Worm (Caenorhabditis elegans) whole organism, L2 larva: Measurements from ENCODE around the gene R04D3.4.

ENCODE experiments used
- C34F6.9 ChIP-seq: fragments of 150-350 bp; optimal IDR thresholded peaks from 2 replicates; lab custom pipeline; 2014; ENCODE audit warnings: missing biosample characterization, missing genetic modification characterization
- F13H6.1 ChIP-seq: sonication (generic microtip); optimal IDR thresholded peaks from 2 replicates; lab custom pipeline; 2016; ENCODE audit warnings: missing genetic modification characterization, missing compliant biosample characterization
- R02D3.7 ChIP-seq: fragments of 150-350 bp; optimal IDR thresholded peaks from 2 replicates; lab custom pipeline; 2014; ENCODE audit warnings: missing biosample characterization, missing genetic modification characterization
- Y55F3AM.14 ChIP-seq: fragments of 200-800 bp; sonication (Bioruptor generic); optimal IDR thresholded peaks from 2 replicates; lab custom pipeline; 2018; ENCODE audit warnings: mild to moderate bottlenecking, missing genetic modification characterization, missing compliant biosample characterization
- ZK546.5 ChIP-seq: sonication (generic microtip); optimal IDR thresholded peaks from 2 replicates; lab custom pipeline; 2017; ENCODE audit warnings: missing biosample characterization, missing genetic modification characterization
- alr-1 ChIP-seq: fragments of 150-350 bp; optimal IDR thresholded peaks from 2 replicates; lab custom pipeline; 2014; ENCODE audit warnings: missing biosample characterization, missing genetic modification characterization
- ama-1 ChIP-seq: fragments of 150-350 bp; optimal IDR thresholded peaks from 2 replicates; lab custom pipeline; 2018; ENCODE audit warnings: inconsistent platforms
- blmp-1 ChIP-seq: sonication (generic microtip); optimal IDR thresholded peaks from 2 replicates; lab custom pipeline; 2017; ENCODE audit warnings: missing genetic modification characterization, mild to moderate bottlenecking, missing compliant biosample characterization, antibody characterized with exemption, moderate library complexity; ENCODE audit not compliant: insufficient read depth
- ceh-16 ChIP-seq: fragments of 150-350 bp; optimal IDR thresholded peaks from 2 replicates; lab custom pipeline; 2014; ENCODE audit warnings: missing biosample characterization, missing genetic modification characterization
- ceh-82 ChIP-seq: fragments of 150-350 bp; optimal IDR thresholded peaks from 2 replicates; lab custom pipeline; 2014; ENCODE audit warnings: missing biosample characterization, missing genetic modification characterization
- crh-2 ChIP-seq: sonication (generic microtip); optimal IDR thresholded peaks from 2 replicates; lab custom pipeline; 2017; ENCODE audit warnings: missing biosample characterization, missing genetic modification characterization
- dmd-4 ChIP-seq: sonication (generic microtip); optimal IDR thresholded peaks from 2 replicates; lab custom pipeline; 2017; ENCODE audit warnings: missing biosample characterization, missing genetic modification characterization
- egl-27 ChIP-seq: sonication (generic microtip); optimal IDR thresholded peaks from 3 replicates; lab custom pipeline; 2017; ENCODE audit warnings: missing biosample characterization, missing genetic modification reagents, missing genetic modification characterization
- elt-1 ChIP-seq: fragments of 150-350 bp; optimal IDR thresholded peaks from 2 replicates; lab custom pipeline; 2014; ENCODE audit warnings: missing biosample characterization, missing genetic modification characterization
- elt-3 ChIP-seq: sonication (generic microtip); optimal IDR thresholded peaks from 2 replicates; lab custom pipeline; 2017; ENCODE audit warnings: missing biosample characterization, missing genetic modification characterization
- fos-1 ChIP-seq: fragments of 150-350 bp; optimal IDR thresholded peaks from 2 replicates; lab custom pipeline; 2014; ENCODE audit warnings: missing biosample characterization, missing genetic modification characterization
- gmeb-1 ChIP-seq: fragments of 150-350 bp; optimal IDR thresholded peaks from 2 replicates; lab custom pipeline; 2014; ENCODE audit warnings: missing biosample characterization, missing genetic modification characterization
- lin-13 ChIP-seq: fragments of 150-350 bp; optimal IDR thresholded peaks from 2 replicates; lab custom pipeline; 2014; ENCODE audit warnings: missing biosample characterization, missing genetic modification reagents, missing genetic modification characterization
- lin-39 ChIP-seq: fragments of 150-350 bp; optimal IDR thresholded peaks from 2 replicates; lab custom pipeline; 2014; ENCODE audit warnings: missing biosample characterization, missing genetic modification reagents, missing genetic modification characterization
- lsy-2 ChIP-seq, 2 experiments: fragments of 150-350 bp in 1 of 2; sonication (generic microtip) in 1 of 2; optimal IDR thresholded peaks; 2 replicates each; lab custom pipeline; 2014 to 2017; ENCODE audit warnings: missing biosample characterization in 2 of 2, missing genetic modification characterization in 2 of 2
- mab-5 ChIP-seq: fragments of 150-350 bp; optimal IDR thresholded peaks from 2 replicates; lab custom pipeline; 2014; ENCODE audit warnings: missing biosample characterization, missing genetic modification characterization
- mbf-1 ChIP-seq: sonication (generic microtip); optimal IDR thresholded peaks from 2 replicates; lab custom pipeline; 2017; ENCODE audit warnings: missing biosample characterization, missing genetic modification characterization
- mdl-1 ChIP-seq, 2 experiments: fragments of 150-350 bp in 1 of 2; sonication (generic microtip) in 1 of 2; optimal IDR thresholded peaks; 2 replicates each; lab custom pipeline; 2017; ENCODE audit warnings: missing biosample characterization in 2 of 2, missing genetic modification characterization in 2 of 2
- nhr-10 ChIP-seq: sonication (generic microtip); optimal IDR thresholded peaks from 2 replicates; lab custom pipeline; 2017; ENCODE audit warnings: missing biosample characterization, missing genetic modification characterization
- nhr-11 ChIP-seq: fragments of 150-350 bp; optimal IDR thresholded peaks from 2 replicates; lab custom pipeline; 2014; ENCODE audit warnings: missing biosample characterization, missing genetic modification characterization
- nhr-12 ChIP-seq: fragments of 150-350 bp; optimal IDR thresholded peaks from 2 replicates; lab custom pipeline; 2014; ENCODE audit warnings: missing biosample characterization, missing genetic modification characterization
- nhr-129 ChIP-seq: fragments of 150-350 bp; optimal IDR thresholded peaks from 2 replicates; lab custom pipeline; 2014; ENCODE audit warnings: missing biosample characterization, missing genetic modification characterization
- nhr-21 ChIP-seq: fragments of 150-350 bp; optimal IDR thresholded peaks from 2 replicates; lab custom pipeline; 2014; ENCODE audit warnings: missing biosample characterization, missing genetic modification characterization
- nhr-237 ChIP-seq: fragments of 150-350 bp; optimal IDR thresholded peaks from 2 replicates; lab custom pipeline; 2014; ENCODE audit warnings: missing biosample characterization, missing genetic modification characterization
- nhr-25 ChIP-seq: fragments of 150-350 bp; sonication (generic microtip); optimal IDR thresholded peaks from 3 replicates; lab custom pipeline; 2014; ENCODE audit warnings: missing biosample characterization, missing genetic modification characterization
- nhr-6 ChIP-seq: fragments of 150-350 bp; optimal IDR thresholded peaks from 2 replicates; lab custom pipeline; 2014; ENCODE audit warnings: missing biosample characterization, missing genetic modification characterization
- nhr-77 ChIP-seq: fragments of 150-350 bp; optimal IDR thresholded peaks from 2 replicates; lab custom pipeline; 2014; ENCODE audit warnings: missing biosample characterization, missing genetic modification characterization
- peb-1 ChIP-seq: fragments of 150-350 bp; optimal IDR thresholded peaks from 2 replicates; lab custom pipeline; 2014; ENCODE audit warnings: missing biosample characterization, missing genetic modification characterization
- sem-4 ChIP-seq: fragments of 150-350 bp; optimal IDR thresholded peaks from 2 replicates; lab custom pipeline; 2014; ENCODE audit warnings: missing biosample characterization, missing genetic modification reagents, missing genetic modification characterization
- skn-1 ChIP-seq: sonication (generic microtip); optimal IDR thresholded peaks from 2 replicates; lab custom pipeline; 2017; ENCODE audit warnings: missing biosample characterization, missing genetic modification characterization
- sma-9 ChIP-seq, 2 experiments: fragments of 150-350 bp in 1 of 2; sonication (generic microtip) in 1 of 2; optimal IDR thresholded peaks; 2 replicates each; lab custom pipeline; 2014 to 2016; ENCODE audit warnings: missing genetic modification characterization in 2 of 2, mild to moderate bottlenecking in 1 of 2, missing biosample characterization in 1 of 2, missing compliant biosample characterization in 1 of 2, missing genetic modification reagents in 1 of 2, moderate library complexity in 1 of 2
- snpc-4 ChIP-seq: fragments of 150-350 bp; optimal IDR thresholded peaks from 2 replicates; lab custom pipeline; 2014; ENCODE audit warnings: missing biosample characterization, missing genetic modification characterization
- unc-55 ChIP-seq: fragments of 150-350 bp; sonication (generic microtip); optimal IDR thresholded peaks from 3 replicates; lab custom pipeline; 2014; ENCODE audit warnings: missing biosample characterization, missing genetic modification reagents, missing genetic modification characterization
- unc-62 ChIP-seq: fragments of 150-350 bp; optimal IDR thresholded peaks from 2 replicates; lab custom pipeline; 2014; ENCODE audit warnings: missing biosample characterization, missing genetic modification reagents, missing genetic modification characterization
- ztf-11 ChIP-seq: sonication (generic microtip); optimal IDR thresholded peaks from 2 replicates; lab custom pipeline; 2017; ENCODE audit warnings: missing biosample characterization, missing genetic modification characterization

The R04D3.4 gene

ce11 chrX:13288715-13289114 is at the start of gene R04D3.4:
TSS of gene R04D3.4 (minus strand) at chrX:13288815.
- TF ChIP-seq mdl-1 (tag; optimal IDR thresholded peaks at IDR 0.05; lab: Kevin White, UChicago) (no peak), gmeb-1 (tag; lab: Kevin White, UChicago) (no peak), sem-4 (no peak), nhr-77 (no peak), ama-1 (lab: Kevin White, UChicago) (no peak), nhr-25 (no peak), blmp-1 (tag; lab: Kevin White, UChicago) (no peak), nhr-129 (tag; lab: Kevin White, UChicago) (no peak), R02D3.7 (tag; lab: Kevin White, UChicago) (no peak), unc-62 (GFP tag; lab: Kevin White, UChicago) (no peak), snpc-4 (no peak), lin-13 (GFP tag; lab: Kevin White, UChicago) (no peak), ZK546.5 (no peak), egl-27 (tag; lab: Kevin White, UChicago) (no peak), nhr-12 (no peak), elt-1 (tag; lab: Kevin White, UChicago) (no peak)

- TF ChIP-seq nhr-6 (tag; lab: Kevin White, UChicago) = no peak
Observed at ce11 chrX:13337728-13338127, 49.1 kb upstream of the R04D3.4 start, which contains the start of gene ptr-24. TSS of gene ptr-24 (plus strand) at chrX:13338028.

ce11 chrX:13337000-13337399 is 48.4 kb upstream of the R04D3.4 start:
- TF ChIP-seq gmeb-1 (tag; lab: Kevin White, UChicago) = no peak
- no peak for TF ChIP-seq nhr-11
- TF ChIP-seq C34F6.9 (tag; lab: Kevin White, UChicago) = peak; percentile 15
- peak; percentile 32 for TF ChIP-seq mab-5 (tag; lab: Kevin White, UChicago)
- TF ChIP-seq mdl-1 (tag; optimal IDR thresholded peaks at IDR 0.05; lab: Kevin White, UChicago) = peak in 1 of 2 experiments; percentile 15
- no peak for TF ChIP-seq mbf-1 (tag; lab: Kevin White, UChicago)
- peak; percentile 66 for TF ChIP-seq nhr-129 (tag; lab: Kevin White, UChicago)
- no peak for TF ChIP-seq blmp-1 (tag; lab: Kevin White, UChicago)
- TF ChIP-seq nhr-6 (tag; lab: Kevin White, UChicago) = no peak
- TF ChIP-seq sem-4 = peak; percentile 18
- TF ChIP-seq ceh-16 (tag; lab: Kevin White, UChicago) = no peak

ce11 chrX:13333835-13334234 is 45.2 kb upstream of the R04D3.4 start, which contains the start of gene F46G10.4:
TSS of gene F46G10.4 (plus strand) at chrX:13334046.
- TF ChIP-seq F13H6.1 (tag; lab: Kevin White, UChicago) = no peak
- no peak for TF ChIP-seq elt-3 (tag; lab: Kevin White, UChicago)
- no peak for TF ChIP-seq peb-1
- no peak for TF ChIP-seq Y55F3AM.14 (GFP tag; lab: Kevin White, UChicago)
- peak; percentile 15 for TF ChIP-seq crh-2
- TF ChIP-seq alr-1 (tag; lab: Kevin White, UChicago) = no peak
- TF ChIP-seq snpc-4 = no peak
- no peak for TF ChIP-seq nhr-6 (tag; lab: Kevin White, UChicago)
- peak; percentile 92 for TF ChIP-seq fos-1 (tag; lab: Kevin White, UChicago)
- no peak for TF ChIP-seq R02D3.7 (tag; lab: Kevin White, UChicago)
- no peak for TF ChIP-seq ceh-16 (tag; lab: Kevin White, UChicago)
- no peak for TF ChIP-seq egl-27 (tag; lab: Kevin White, UChicago)
- no peak for TF ChIP-seq nhr-11
- TF ChIP-seq lin-39 = no peak
- no peak for TF ChIP-seq mab-5 (tag; lab: Kevin White, UChicago)

- no peak for TF ChIP-seq lsy-2 (tag; optimal IDR thresholded peaks at IDR 0.05; lab: Kevin White, UChicago)
Observed at ce11 chrX:13331386-13331785, 42.8 kb upstream of the R04D3.4 start, which contains the start of gene sir-2.3. TSS of gene sir-2.3 (plus strand) at chrX:13331686.

- no peak for TF ChIP-seq ceh-82 (tag; lab: Kevin White, UChicago)
- peak; percentile 87 for TF ChIP-seq unc-55
- peak; percentile 58 for TF ChIP-seq gmeb-1 (tag; lab: Kevin White, UChicago)
- peak; percentile 94 for TF ChIP-seq C34F6.9 (tag; lab: Kevin White, UChicago)
- TF ChIP-seq crh-2 = peak; percentile 85
- TF ChIP-seq skn-1 (tag; lab: Kevin White, UChicago) = no peak
- peak; percentile 63 for TF ChIP-seq lin-39
- TF ChIP-seq ztf-11 (tag; lab: Kevin White, UChicago) = no peak
- peak; percentile 89 for TF ChIP-seq sma-9 (GFP tag; optimal IDR thresholded peaks at IDR 0.05; lab: Kevin White, UChicago)
- TF ChIP-seq sma-9 (tag; optimal IDR thresholded peaks at IDR 0.05; lab: Kevin White, UChicago) = no peak
- no peak for TF ChIP-seq peb-1
- TF ChIP-seq blmp-1 (tag; lab: Kevin White, UChicago) = peak; percentile 69
- TF ChIP-seq mab-5 (tag; lab: Kevin White, UChicago) = peak; percentile 79
- no peak for TF ChIP-seq Y55F3AM.14 (GFP tag; lab: Kevin White, UChicago)
- no peak for TF ChIP-seq elt-3 (tag; lab: Kevin White, UChicago)
- TF ChIP-seq nhr-10 (tag; lab: Kevin White, UChicago) = no peak
- TF ChIP-seq snpc-4 = peak; percentile 58
- peak; percentile 86 for TF ChIP-seq nhr-21 (tag; lab: Kevin White, UChicago)
- TF ChIP-seq nhr-11 = no peak
- TF ChIP-seq lsy-2 (tag; optimal IDR thresholded peaks at IDR 0.05; lab: Kevin White, UChicago) = peak in 1 of 2 experiments; percentile 81
- TF ChIP-seq fos-1 (tag; lab: Kevin White, UChicago) = peak; percentile 99
- TF ChIP-seq nhr-237 (tag; lab: Kevin White, UChicago) = no peak
- no peak for TF ChIP-seq elt-1 (tag; lab: Kevin White, UChicago)
- TF ChIP-seq egl-27 (tag; lab: Kevin White, UChicago) = peak; percentile 70
- TF ChIP-seq nhr-77 = no peak
- no peak for TF ChIP-seq dmd-4
Observed at ce11 chrX:13328868-13329267, 40.3 kb upstream of the R04D3.4 start.
